Fruit fly (Drosophila melanogaster) whole organism, prepupa: ENCODE measurements around the gene CG14667.

Experiments
- CG15336 ChIP-seq: fragments of 200-800 bp; sonication (Bioruptor generic); IDR thresholded peaks from 2 replicates; pipeline ENCODE4 v1.3.6; 2022; ENCODE audit warnings: missing biosample characterization, missing genetic modification characterization
- CG6276 ChIP-seq: fragments of 200-800 bp; sonication (Bioruptor generic); optimal IDR thresholded peaks from 2 replicates; lab custom pipeline; 2017; ENCODE audit warnings: missing biosample characterization, mild to moderate bottlenecking, missing genetic modification characterization
- salr ChIP-seq, 2 experiments: fragments of 200-800 bp; sonication (Bioruptor generic); optimal IDR thresholded peaks; 3 replicates each; lab custom pipeline; 2016 to 2018; ENCODE audit warnings: missing biosample characterization in 2 of 2, missing genetic modification characterization in 2 of 2, mild to moderate bottlenecking in 1 of 2

DNA sequence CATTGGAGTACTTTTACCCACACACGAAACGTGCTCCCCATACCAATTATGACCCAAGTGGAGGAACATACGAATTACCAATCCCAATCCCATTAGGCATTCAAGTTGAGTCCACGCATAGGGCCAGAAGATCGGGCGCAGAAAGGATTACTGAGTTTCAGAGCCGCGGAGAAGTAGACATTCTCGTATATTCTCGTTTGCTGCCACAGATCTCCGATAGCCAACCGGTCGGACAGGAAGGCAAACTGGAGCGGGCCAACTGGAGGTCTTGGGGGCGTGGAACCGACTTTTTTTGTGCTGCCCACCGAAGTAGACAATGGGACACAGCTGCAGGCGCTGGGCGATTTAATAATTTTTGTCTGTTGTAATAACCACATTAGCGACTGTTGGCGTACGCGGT is 14.2 kb downstream of the CG14667 start:
- TF ChIP-seq CG6276 (GFP tag; lab: Kevin White, UChicago), result no peak
- TF ChIP-seq salr (GFP tag; optimal IDR thresholded peaks at IDR 0.05; lab: Kevin White, UChicago), result no peak
- no peak for TF ChIP-seq CG15336 (GFP tag; lab: Robert Waterston, UW)
